Worm (Caenorhabditis elegans): ENCODE results near the gene plst-1.
A peak's percentile ranks its signal among the peaks of the same experiment; 100 is the strongest.

The plst-1 gene

ce11 chrIV:1256723-1257122 lies 32.7 kb upstream of the plst-1 start, which contains the start of gene clec-168:
TSS of gene clec-168 (plus strand) at chrIV:1256969.
- peak; percentile 16 for TF ChIP-seq nhr-80 (tag; optimal IDR thresholded peaks at IDR 0.05)
- TF ChIP-seq nfyb-1 (GFP tag; IDR thresholded peaks at IDR 0.05), result no peak

DNA sequence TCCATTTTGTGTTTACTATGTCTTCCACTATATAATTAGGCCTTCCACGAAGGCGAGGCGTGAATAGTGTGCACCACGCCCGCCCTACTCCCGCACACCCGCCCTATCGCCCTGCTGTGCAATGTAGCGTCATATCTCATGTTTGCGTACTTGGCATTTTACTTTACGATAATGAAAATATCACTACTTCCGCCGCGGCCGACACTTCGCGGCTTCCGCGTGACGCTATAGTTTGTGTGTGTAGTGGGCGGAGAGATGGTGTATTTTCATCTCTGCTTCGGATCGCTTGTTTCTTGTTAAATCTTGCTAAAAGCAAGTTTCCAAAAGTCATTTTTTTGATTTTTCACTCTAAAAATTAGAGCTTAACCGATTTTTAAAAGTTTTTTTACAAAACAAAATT lies 29.0 kb upstream of the plst-1 start:
- TF ChIP-seq Y79H2A.3 (GFP tag; conservative IDR thresholded peaks at IDR 0.05) (no peak), lin-26 (GFP tag; IDR thresholded peaks at IDR 0.05) (no peak), tbx-9 (tag; optimal IDR thresholded peaks at IDR 0.05; ENCODE audit: borderline replicate concordance) (no peak), B0019.2 (GFP tag; conservative IDR thresholded peaks at IDR 0.05) (no peak), madf-3 (GFP tag; IDR thresholded peaks at IDR 0.05) (no peak), D2030.7 (GFP tag; IDR thresholded peaks at IDR 0.05) (peak; percentile 33; the same call in 1 of the 2 replicates), dox-1 (GFP tag; IDR thresholded peaks at IDR 0.05) (peak; percentile 41; the same call in 1 of the 2 replicates), repo-1 (tag; optimal IDR thresholded peaks at IDR 0.05) (peak; percentile 19), hmg-1.2 (GFP tag; IDR thresholded peaks at IDR 0.05) (peak; percentile 72; the same call in 1 of the 2 replicates), mcd-1 (GFP tag; IDR thresholded peaks at IDR 0.05) (peak; percentile 42; the same call in 1 of the 2 replicates), B0336.3 (GFP tag; IDR thresholded peaks at IDR 0.05) (no peak), snpc-3.4 (tag; optimal IDR thresholded peaks at IDR 0.05) (peak; percentile 91), somi-1 (GFP tag; optimal IDR thresholded peaks at IDR 0.05) (no peak), him-1 (tag; optimal IDR thresholded peaks at IDR 0.05) (peak; percentile 6), let-526 (GFP tag; IDR thresholded peaks at IDR 0.05) (no peak), F49E8.2 (tag; optimal IDR thresholded peaks at IDR 0.05; ENCODE audit: insufficient read depth) (no peak), ceh-27 (GFP tag; optimal IDR thresholded peaks at IDR 0.05) (no peak), rec-8 (tag; optimal IDR thresholded peaks at IDR 0.05) (no peak), ztf-18 (tag; optimal IDR thresholded peaks at IDR 0.05) (no peak), let-607 (tag; optimal IDR thresholded peaks at IDR 0.05) (no peak), nhr-90 (tag; optimal IDR thresholded peaks at IDR 0.05) (no peak), ZK185.1 (tag; optimal IDR thresholded peaks at IDR 0.05; ENCODE audit: poor library complexity, severe bottlenecking) (no peak), ceh-40 (GFP tag; IDR thresholded peaks at IDR 0.05) (no peak), K12H6.12 (tag; optimal IDR thresholded peaks at IDR 0.05) (no peak), snpc-1.1 (tag; optimal IDR thresholded peaks at IDR 0.05; ENCODE audit: insufficient read depth) (peak; percentile 91), akir-1 (GFP tag; optimal IDR thresholded peaks at IDR 0.05) (no peak), nfyb-1 (GFP tag; IDR thresholded peaks at IDR 0.05) (no peak), madf-6 (GFP tag; IDR thresholded peaks at IDR 0.05) (peak; percentile 78), nfya-1 (tag; optimal IDR thresholded peaks at IDR 0.05; ENCODE audit: borderline replicate concordance, insufficient read depth) (no peak), sptf-2 (GFP tag; optimal IDR thresholded peaks at IDR 0.05) (no peak), attf-6 (GFP tag; IDR thresholded peaks at IDR 0.05) (peak; percentile 11; the same call in 1 of the 2 replicates), aptf-2 (GFP tag; conservative IDR thresholded peaks at IDR 0.05) (no peak), lir-1 (GFP tag; conservative IDR thresholded peaks at IDR 0.05) (no peak), athp-1 (tag; optimal IDR thresholded peaks at IDR 0.05) (no peak), hlh-26 (GFP tag; conservative IDR thresholded peaks at IDR 0.05) (no peak), snpc-4 (GFP tag; optimal IDR thresholded peaks at IDR 0.05) (no peak), snpc-4 (tag; optimal IDR thresholded peaks at IDR 0.05) (peak; percentile 83 to 96 (median 92)), egl-44 (GFP tag; IDR thresholded peaks at IDR 0.05) (no peak), lin-40 (tag; optimal IDR thresholded peaks at IDR 0.05) (no peak), F33H1.4 (GFP tag; IDR thresholded peaks at IDR 0.05) (peak; percentile 43), fkh-3 (tag; optimal IDR thresholded peaks at IDR 0.05) (no peak), gei-17 (GFP tag; optimal IDR thresholded peaks at IDR 0.05) (no peak), unc-130 (GFP tag; optimal IDR thresholded peaks at IDR 0.05) (no peak), F52B5.7 (tag; optimal IDR thresholded peaks at IDR 0.05) (no peak), unc-62 (GFP tag; optimal IDR thresholded peaks at IDR 0.05) (no peak)
